Worm (Caenorhabditis elegans): ENCODE data around the gene Y67H2A.7.

The Y67H2A.7 gene

ce11 chrIV:13356005-13356404 lies 52.5 kb downstream of the Y67H2A.7 start (continued):
- TF ChIP-seq tbx-9 (tag; optimal IDR thresholded peaks at IDR 0.05; ENCODE audit: borderline replicate concordance) (no peak), ztf-3 (GFP tag; optimal IDR thresholded peaks at IDR 0.05) (no peak), ceh-58 (GFP tag; IDR thresholded peaks at IDR 0.05) (0 out of 2 replicates have a peak, but pooled peaks have one; percentile 30), lin-54 (GFP tag; optimal IDR thresholded peaks at IDR 0.05) (no peak), egl-18 (GFP tag; IDR thresholded peaks at IDR 0.05) (no peak), ZK185.1 (tag; optimal IDR thresholded peaks at IDR 0.05; ENCODE audit: poor library complexity, severe bottlenecking) (no peak), snpc-3.4 (tag; optimal IDR thresholded peaks at IDR 0.05) (no peak), attf-3 (GFP tag; conservative IDR thresholded peaks at IDR 0.05) (no peak), K11D2.4 (GFP tag; IDR thresholded peaks at IDR 0.05) (no peak), K12H6.12 (tag; optimal IDR thresholded peaks at IDR 0.05) (no peak), attf-6 (GFP tag; IDR thresholded peaks at IDR 0.05) (peak; percentile 74)

ce11 chrIV:13358488-13358887 lies 54.9 kb downstream of the Y67H2A.7 start, which contains the start of gene W02A2.8:
Gene W02A2.8, minus strand, starts transcription at chrIV:13358588.
- no peak for TF ChIP-seq F39B2.1 (GFP tag; IDR thresholded peaks at IDR 0.05)
- TF ChIP-seq dox-1 (GFP tag; IDR thresholded peaks at IDR 0.05) = no peak
- TF ChIP-seq T07F8.4 (tag; optimal IDR thresholded peaks at IDR 0.05) = no peak
- no peak for TF ChIP-seq madf-8 (GFP tag; conservative IDR thresholded peaks at IDR 0.05)

DNA sequence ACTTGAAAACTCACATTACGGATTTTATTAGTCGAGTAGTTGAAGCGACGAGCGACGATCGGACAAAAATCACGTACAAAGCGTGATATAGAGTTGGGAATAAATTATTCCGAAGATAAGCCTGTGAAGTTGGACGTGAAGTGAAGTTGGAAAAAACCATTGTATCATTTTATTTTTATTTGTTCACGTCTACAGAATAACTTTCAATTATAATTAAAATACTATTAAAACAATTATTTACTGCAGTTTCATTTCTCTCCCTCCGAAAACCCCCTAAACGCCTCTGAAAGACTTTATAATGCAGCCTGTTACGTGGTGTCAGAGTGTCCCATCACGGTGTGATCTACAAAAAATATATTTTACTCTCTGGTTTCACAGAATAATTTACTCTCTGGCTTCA lies 56.6 kb downstream of the Y67H2A.7 start, which contains the start of gene Y62E10A.3:
Y62E10A.3 (minus strand) TSS at position 101 of the 400 bp plus-strand sequence.
- TF ChIP-seq dox-1 (GFP tag; IDR thresholded peaks at IDR 0.05) (no peak), repo-1 (tag; optimal IDR thresholded peaks at IDR 0.05) (no peak), F57C9.4 (tag; optimal IDR thresholded peaks at IDR 0.05) (no peak), ztf-22 (GFP tag; optimal IDR thresholded peaks at IDR 0.05) (no peak), xnd-1 (tag; optimal IDR thresholded peaks at IDR 0.05) (no peak), Y53F4B.3 (GFP tag; IDR thresholded peaks at IDR 0.05) (no peak), nfyb-1 (GFP tag; IDR thresholded peaks at IDR 0.05) (no peak), F22D6.2 (tag; optimal IDR thresholded peaks at IDR 0.05) (no peak), fkh-3 (tag; optimal IDR thresholded peaks at IDR 0.05) (no peak), cebp-2 (GFP tag; IDR thresholded peaks at IDR 0.05) (no peak), madf-3 (GFP tag; IDR thresholded peaks at IDR 0.05) (no peak), let-526 (GFP tag; IDR thresholded peaks at IDR 0.05) (no peak), akir-1 (GFP tag; optimal IDR thresholded peaks at IDR 0.05) (no peak), ceh-91 (GFP tag; IDR thresholded peaks at IDR 0.05) (no peak)
